Worm (Caenorhabditis elegans): ENCODE results near the gene sri-50.
"Not testable (repeated sequence)": the region's sequence is repeated elsewhere in the genome, so short reads cannot be mapped to it uniquely, and the experiment has no call there.

sri-50 gene

DNA sequence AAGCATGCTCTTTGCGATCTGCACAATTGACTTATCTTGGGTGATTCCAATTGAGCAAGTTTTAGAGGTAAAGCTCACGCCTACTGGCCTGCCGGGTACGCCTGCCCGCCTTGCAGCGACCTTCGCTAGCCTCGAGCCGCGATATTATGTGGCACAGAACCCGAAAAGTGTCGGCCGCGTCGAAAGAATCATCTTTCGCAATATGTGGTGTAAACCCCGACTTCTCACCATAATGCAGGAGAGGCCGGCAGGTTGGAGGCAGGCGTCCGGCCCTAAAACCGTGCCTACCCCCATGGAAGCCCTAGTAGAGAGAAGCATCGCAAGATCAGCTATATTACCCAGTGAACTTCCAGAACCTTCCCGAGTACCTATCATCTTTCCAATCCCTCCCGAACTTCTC, 17.7 kb upstream of the sri-50 start:
- no peak for TF ChIP-seq tra-4 (tag; optimal IDR thresholded peaks at IDR 0.05)
- TF ChIP-seq hmbx-1 (tag; optimal IDR thresholded peaks at IDR 0.05), result no peak
- no peak for TF ChIP-seq F13C5.2 (tag; optimal IDR thresholded peaks at IDR 0.05)
- no peak for TF ChIP-seq ama-1 (optimal IDR thresholded peaks at IDR 0.05)
- no peak for TF ChIP-seq sea-1 (GFP tag; conservative IDR thresholded peaks at IDR 0.05)
- TF ChIP-seq pes-1 (GFP tag; IDR thresholded peaks at IDR 0.05), result no peak
- TF ChIP-seq scrt-1 (GFP tag; IDR thresholded peaks at IDR 0.05), result no peak
- no peak for TF ChIP-seq tbx-37 (GFP tag; conservative IDR thresholded peaks at IDR 0.05)
- no peak for TF ChIP-seq ceh-36 (tag; optimal IDR thresholded peaks at IDR 0.05)
- no peak for TF ChIP-seq flt-1 (GFP tag; IDR thresholded peaks at IDR 0.05)
- TF ChIP-seq hmg-4 (GFP tag; optimal IDR thresholded peaks at IDR 0.05), result no peak
- TF ChIP-seq aly-1 (tag; optimal IDR thresholded peaks at IDR 0.05), result no peak
- no peak for TF ChIP-seq tbx-11 (GFP tag; IDR thresholded peaks at IDR 0.05)
- no peak for TF ChIP-seq hnd-1 (tag; optimal IDR thresholded peaks at IDR 0.05)
- TF ChIP-seq ets-7 (tag; optimal IDR thresholded peaks at IDR 0.05), result no peak
- TF ChIP-seq B0310.2 (tag; optimal IDR thresholded peaks at IDR 0.05), result no peak
- TF ChIP-seq ceh-13 (GFP tag; optimal IDR thresholded peaks at IDR 0.05), result no peak

DNA sequence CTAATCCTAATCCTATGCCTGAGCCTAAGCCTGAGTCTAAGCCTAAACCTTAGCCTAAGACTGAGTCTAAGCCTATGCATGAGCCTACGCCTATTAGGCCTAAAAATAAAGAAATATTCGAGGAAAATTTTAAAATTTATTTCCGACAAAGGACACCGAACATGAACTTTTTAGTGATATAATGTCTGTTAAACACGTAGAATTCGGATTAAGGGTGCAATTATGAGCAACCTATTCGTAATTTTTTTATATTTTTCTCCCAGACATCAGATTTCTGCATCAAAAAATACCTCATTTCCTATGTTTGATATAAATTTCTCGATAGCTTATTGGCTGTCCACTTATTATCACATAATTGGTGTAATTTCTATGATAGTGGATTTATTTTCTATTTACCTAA, 14.5 kb upstream of the sri-50 start, which contains the start of gene Y27F2A.11:
Gene Y27F2A.11, plus strand, starts transcription at position 301 of the 400 bp plus-strand sequence.
- not testable (repeated sequence) for TF ChIP-seq F13C5.2 (tag; optimal IDR thresholded peaks at IDR 0.05); flt-1 (GFP tag; IDR thresholded peaks at IDR 0.05); tbx-37 (GFP tag; conservative IDR thresholded peaks at IDR 0.05)

DNA sequence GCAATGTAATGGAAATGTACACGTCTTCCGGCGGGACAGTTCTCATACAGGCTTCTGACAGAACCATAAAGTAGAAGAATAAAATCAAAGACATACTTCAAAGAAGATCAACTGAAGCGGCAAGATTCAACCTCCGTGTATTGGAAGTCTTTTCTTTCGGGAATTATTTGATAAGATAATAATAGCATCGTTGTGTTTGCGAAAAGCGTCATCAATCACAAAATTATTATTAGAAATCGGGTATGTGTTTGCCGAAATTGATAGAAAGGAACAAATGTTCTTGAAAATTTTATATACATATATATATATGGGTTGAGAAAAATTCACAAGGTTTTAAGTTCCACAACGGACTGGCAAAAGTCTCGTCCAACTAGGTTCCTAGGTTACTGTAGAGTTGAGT, 12.0 kb upstream of the sri-50 start, which contains the start of gene Y27F2A.9:
Gene Y27F2A.9, minus strand, starts transcription at position 101 of the 400 bp plus-strand sequence.
- not testable (repeated sequence) for TF ChIP-seq aly-1 (tag; optimal IDR thresholded peaks at IDR 0.05); tbx-37 (GFP tag; conservative IDR thresholded peaks at IDR 0.05); ceh-36 (tag; optimal IDR thresholded peaks at IDR 0.05)

DNA sequence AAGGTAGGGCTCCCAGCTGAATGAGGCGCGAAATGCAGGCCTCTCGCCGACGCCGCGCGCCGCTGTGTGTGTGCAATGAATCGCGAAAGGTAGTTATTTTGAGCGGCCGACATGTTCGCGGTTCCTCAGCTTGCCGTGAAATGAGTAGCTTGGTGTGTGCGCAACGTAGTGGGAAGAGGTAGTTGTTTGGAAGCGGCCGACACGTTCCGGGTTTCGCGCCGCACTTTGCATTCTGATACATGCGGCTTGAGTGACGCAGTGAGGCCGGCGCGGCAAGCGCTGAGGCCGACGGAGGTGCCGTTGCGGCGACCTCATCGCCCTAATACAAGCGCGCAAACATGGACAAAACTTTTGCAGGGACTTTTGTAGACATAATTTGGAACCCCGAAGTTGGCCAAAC, 7.8 kb upstream of the sri-50 start:
- TF ChIP-seq B0310.2 (tag; optimal IDR thresholded peaks at IDR 0.05), result no peak
- no peak for TF ChIP-seq ets-7 (tag; optimal IDR thresholded peaks at IDR 0.05)
- TF ChIP-seq tbx-37 (GFP tag; conservative IDR thresholded peaks at IDR 0.05), result no peak
- TF ChIP-seq sea-1 (GFP tag; conservative IDR thresholded peaks at IDR 0.05), result no peak
- no peak for TF ChIP-seq tra-4 (tag; optimal IDR thresholded peaks at IDR 0.05)
- TF ChIP-seq ceh-36 (tag; optimal IDR thresholded peaks at IDR 0.05), result no peak
- no peak for TF ChIP-seq F13C5.2 (tag; optimal IDR thresholded peaks at IDR 0.05)
- TF ChIP-seq hnd-1 (tag; optimal IDR thresholded peaks at IDR 0.05), result no peak
- no peak for TF ChIP-seq scrt-1 (GFP tag; IDR thresholded peaks at IDR 0.05)

DNA sequence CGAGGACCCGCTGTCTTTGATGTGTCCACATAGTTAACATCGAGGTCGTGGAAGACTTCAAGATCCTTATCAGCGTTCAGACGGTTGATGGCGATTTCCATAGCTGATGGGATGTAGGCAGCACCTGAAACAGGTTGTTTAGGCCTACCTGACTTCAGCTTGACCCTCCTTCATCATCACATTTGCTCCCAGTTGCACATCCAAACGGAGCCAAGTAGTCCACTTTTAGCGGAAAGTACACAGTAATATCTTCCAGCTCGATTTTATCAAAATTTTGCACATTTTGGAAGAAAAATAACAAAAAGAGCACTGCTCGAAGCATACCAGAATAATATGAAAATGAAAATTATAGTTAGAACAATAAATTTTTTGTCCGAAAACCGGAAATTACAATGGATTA, 6.5 kb upstream of the sri-50 start, which contains the start of gene gcy-15:
Gene gcy-15, minus strand, starts transcription at position 101 of the 400 bp plus-strand sequence.
- TF ChIP-seq tbx-11 (GFP tag; IDR thresholded peaks at IDR 0.05), result no peak
- no peak for TF ChIP-seq tbx-37 (GFP tag; conservative IDR thresholded peaks at IDR 0.05)
- no peak for TF ChIP-seq ceh-36 (tag; optimal IDR thresholded peaks at IDR 0.05)
- TF ChIP-seq hmbx-1 (tag; optimal IDR thresholded peaks at IDR 0.05), result no peak
- TF ChIP-seq scrt-1 (GFP tag; IDR thresholded peaks at IDR 0.05), result no peak
- no peak for TF ChIP-seq ets-7 (tag; optimal IDR thresholded peaks at IDR 0.05)
- no peak for TF ChIP-seq aly-1 (tag; optimal IDR thresholded peaks at IDR 0.05)
- TF ChIP-seq F13C5.2 (tag; optimal IDR thresholded peaks at IDR 0.05), result no peak
- TF ChIP-seq ama-1 (optimal IDR thresholded peaks at IDR 0.05), result no peak
- TF ChIP-seq pes-1 (GFP tag; IDR thresholded peaks at IDR 0.05), result no peak
- no peak for TF ChIP-seq B0310.2 (tag; optimal IDR thresholded peaks at IDR 0.05)
- no peak for TF ChIP-seq hnd-1 (tag; optimal IDR thresholded peaks at IDR 0.05)

DNA sequence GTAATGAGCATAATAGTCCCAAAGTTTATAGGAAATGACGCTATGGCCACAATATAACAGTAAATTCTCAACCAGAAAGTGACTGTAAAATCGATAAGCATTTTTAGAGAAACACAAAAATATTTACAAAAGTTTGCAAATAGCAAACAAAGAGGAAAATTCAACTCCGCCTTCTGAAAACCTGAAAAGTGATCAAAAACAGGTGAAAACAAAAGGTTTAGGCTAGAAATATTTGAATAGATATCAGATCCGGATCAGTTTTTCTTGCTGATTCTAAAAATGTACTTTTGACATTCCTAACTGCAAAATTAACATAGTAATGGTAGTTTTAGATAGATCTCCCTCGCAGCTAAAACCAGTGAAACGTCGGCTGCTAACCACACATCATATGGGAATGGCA, 4.5 kb upstream of the sri-50 start, which contains the start of gene sri-51:
Gene sri-51, minus strand, starts transcription at position 101 of the 400 bp plus-strand sequence.
- TF ChIP-seq ceh-36 (tag; optimal IDR thresholded peaks at IDR 0.05), result no peak
- TF ChIP-seq F13C5.2 (tag; optimal IDR thresholded peaks at IDR 0.05), result no peak
- TF ChIP-seq tbx-37 (GFP tag; conservative IDR thresholded peaks at IDR 0.05), result no peak
- no peak for TF ChIP-seq aly-1 (tag; optimal IDR thresholded peaks at IDR 0.05)
- no peak for TF ChIP-seq hmg-4 (GFP tag; optimal IDR thresholded peaks at IDR 0.05)
- no peak for TF ChIP-seq flt-1 (GFP tag; IDR thresholded peaks at IDR 0.05)
- TF ChIP-seq tra-4 (tag; optimal IDR thresholded peaks at IDR 0.05), result no peak
- TF ChIP-seq hmbx-1 (tag; optimal IDR thresholded peaks at IDR 0.05), result no peak

- not testable (repeated sequence) for TF ChIP-seq ets-7 (tag; optimal IDR thresholded peaks at IDR 0.05); sea-1 (GFP tag; conservative IDR thresholded peaks at IDR 0.05); tbx-37 (GFP tag; conservative IDR thresholded peaks at IDR 0.05)
These were observed 2.3 kb upstream of the sri-50 start, which contains the start of gene sri-48 for ce11 chrII:3201242-3201641. sri-48 (minus strand) TSS chrII:3201342.

- TF ChIP-seq flt-1 (GFP tag; IDR thresholded peaks at IDR 0.05) (no peak), B0310.2 (tag; optimal IDR thresholded peaks at IDR 0.05) (no peak), ceh-36 (tag; optimal IDR thresholded peaks at IDR 0.05) (no peak), tbx-37 (GFP tag; conservative IDR thresholded peaks at IDR 0.05) (no peak), hnd-1 (tag; optimal IDR thresholded peaks at IDR 0.05) (no peak), aly-1 (tag; optimal IDR thresholded peaks at IDR 0.05) (no peak), sea-1 (GFP tag; conservative IDR thresholded peaks at IDR 0.05) (no peak), tbx-11 (GFP tag; IDR thresholded peaks at IDR 0.05) (no peak), ama-1 (optimal IDR thresholded peaks at IDR 0.05) (no peak)
These were observed 996 bp upstream of the sri-50 start, which contains the start of gene sri-53 for ce11 chrII:3202519-3202918. sri-53 (minus strand) TSS chrII:3202619.

All from whole organism, early embryonic.